Fruit fly (Drosophila melanogaster) whole organism, pupa: ENCODE data around the gene CG11920.

Experiments
- CG8301 ChIP-seq: fragments of 200-800 bp; sonication (Bioruptor generic); optimal IDR thresholded peaks from 2 replicates; lab custom pipeline; 2018; ENCODE audit warnings: missing biosample characterization, mild to moderate bottlenecking, missing genetic modification characterization
- Pif1A ChIP-seq: fragments of 200-800 bp; sonication (Bioruptor generic); optimal IDR thresholded peaks from 3 replicates; lab custom pipeline; 2016; ENCODE audit warnings: missing biosample characterization, missing genetic modification characterization

dm6 chr3R:25108932-25109331 lies 34.3 kb downstream of the CG11920 start, which contains the start of gene CG34027:
- TF ChIP-seq CG8301 (tag; lab: Kevin White, UChicago) (no peak), Pif1A (GFP tag; lab: Kevin White, UChicago) (no peak)
